Worm (Caenorhabditis elegans) whole organism, late embryonic: ENCODE results near the gene cal-2.

Experiments used
- C08G9.2 ChIP-seq: sonication (generic microtip); optimal IDR thresholded peaks from 2 replicates; lab custom pipeline; 2016; ENCODE audit warnings: mild to moderate bottlenecking, missing genetic modification characterization, moderate library complexity, missing compliant biosample characterization
- F13H6.1 ChIP-seq: sonication (generic microtip); optimal IDR thresholded peaks from 2 replicates; lab custom pipeline; 2016; ENCODE audit warnings: missing genetic modification characterization, missing compliant biosample characterization
- K02D7.2 ChIP-seq: sonication (generic microtip); optimal IDR thresholded peaks from 2 replicates; lab custom pipeline; 2017; ENCODE audit warnings: mild to moderate bottlenecking, missing genetic modification characterization, missing compliant biosample characterization
- T23F11.4 ChIP-seq: fragments of 200-800 bp; sonication (Bioruptor generic); optimal IDR thresholded peaks from 2 replicates; lab custom pipeline; 2018; ENCODE audit warnings: mild to moderate bottlenecking, missing genetic modification characterization, missing compliant biosample characterization
- ahr-1 ChIP-seq: sonication (generic microtip); optimal IDR thresholded peaks from 2 replicates; lab custom pipeline; 2016; ENCODE audit warnings: missing genetic modification characterization, missing compliant biosample characterization
- ceh-14 ChIP-seq: sonication (generic microtip); optimal IDR thresholded peaks from 2 replicates; lab custom pipeline; 2016; ENCODE audit warnings: missing genotype, missing genetic modification characterization, missing compliant biosample characterization
- ceh-18 ChIP-seq: sonication (generic microtip); optimal IDR thresholded peaks from 2 replicates; lab custom pipeline; 2016; ENCODE audit warnings: missing genetic modification characterization, missing compliant biosample characterization
- ceh-22 ChIP-seq: sonication (generic microtip); optimal IDR thresholded peaks from 2 replicates; lab custom pipeline; 2017; ENCODE audit warnings: missing biosample characterization, missing genetic modification characterization
- ceh-24 ChIP-seq: sonication (generic microtip); optimal IDR thresholded peaks from 2 replicates; lab custom pipeline; 2016; ENCODE audit warnings: mild to moderate bottlenecking, missing genetic modification characterization, missing compliant biosample characterization
- ceh-6 ChIP-seq: fragments of 200-800 bp; sonication (Bioruptor generic); optimal IDR thresholded peaks from 2 replicates; lab custom pipeline; 2018; ENCODE audit warnings: mild to moderate bottlenecking, missing genetic modification characterization, missing compliant biosample characterization
- che-1 ChIP-seq: sonication (generic microtip); optimal IDR thresholded peaks from 2 replicates; lab custom pipeline; 2016; ENCODE audit warnings: mild to moderate bottlenecking, missing genetic modification characterization, missing compliant biosample characterization
- elt-2 ChIP-seq: sonication (generic microtip); optimal IDR thresholded peaks from 2 replicates; lab custom pipeline; 2016; ENCODE audit warnings: missing genetic modification reagents, missing genetic modification characterization, missing compliant biosample characterization
- elt-4 ChIP-seq: sonication (generic microtip); optimal IDR thresholded peaks from 2 replicates; lab custom pipeline; 2016; ENCODE audit warnings: missing genetic modification characterization, missing compliant biosample characterization
- ets-4 ChIP-seq: sonication (generic microtip); optimal IDR thresholded peaks from 2 replicates; lab custom pipeline; 2016; ENCODE audit warnings: missing genetic modification characterization, missing compliant biosample characterization
- fkh-10 ChIP-seq: fragments of 150-350 bp; optimal IDR thresholded peaks from 2 replicates; lab custom pipeline; 2014; ENCODE audit warnings: missing biosample characterization, missing genetic modification reagents, missing genetic modification characterization
- fkh-6 ChIP-seq: sonication (generic microtip); optimal IDR thresholded peaks from 2 replicates; lab custom pipeline; 2016; ENCODE audit warnings: missing genetic modification characterization, missing compliant biosample characterization
- hlh-8 ChIP-seq: sonication (generic microtip); optimal IDR thresholded peaks from 2 replicates; lab custom pipeline; 2016; ENCODE audit warnings: missing genotype, missing genetic modification characterization, missing compliant biosample characterization
- lim-6 ChIP-seq: sonication (generic microtip); optimal IDR thresholded peaks from 2 replicates; lab custom pipeline; 2016; ENCODE audit warnings: missing genetic modification characterization, missing compliant biosample characterization
- lin-11 ChIP-seq: fragments of 200-800 bp; sonication (Bioruptor generic); optimal IDR thresholded peaks from 2 replicates; lab custom pipeline; 2018; ENCODE audit warnings: mild to moderate bottlenecking, missing genetic modification characterization, missing compliant biosample characterization
- madf-2 ChIP-seq: sonication (generic microtip); optimal IDR thresholded peaks from 2 replicates; lab custom pipeline; 2017; ENCODE audit warnings: missing genetic modification characterization, missing compliant biosample characterization
- nfya-1 ChIP-seq: sonication (generic microtip); optimal IDR thresholded peaks from 2 replicates; lab custom pipeline; 2017; ENCODE audit warnings: missing genetic modification characterization, mild to moderate bottlenecking, missing compliant biosample characterization, antibody characterized with exemption, moderate library complexity
- nhr-232 ChIP-seq: sonication (generic microtip); optimal IDR thresholded peaks from 2 replicates; lab custom pipeline; 2016; ENCODE audit warnings: missing genetic modification characterization, missing compliant biosample characterization
- npax-4 ChIP-seq: sonication (generic microtip); optimal IDR thresholded peaks from 2 replicates; lab custom pipeline; 2016; ENCODE audit warnings: missing genetic modification characterization, missing compliant biosample characterization
- odd-2 ChIP-seq: sonication (generic microtip); optimal IDR thresholded peaks from 2 replicates; lab custom pipeline; 2017; ENCODE audit warnings: antibody characterized with exemption, mild to moderate bottlenecking, missing genetic modification characterization, missing compliant biosample characterization
- pag-3 ChIP-seq: sonication (generic microtip); optimal IDR thresholded peaks from 2 replicates; lab custom pipeline; 2016; ENCODE audit warnings: missing compliant biosample characterization, missing genetic modification characterization, borderline replicate concordance
- pat-9 ChIP-seq: fragments of 200-800 bp; sonication (Bioruptor generic); optimal IDR thresholded peaks from 2 replicates; lab custom pipeline; 2018; ENCODE audit warnings: mild to moderate bottlenecking, missing genetic modification characterization, moderate library complexity, missing compliant biosample characterization
- pax-1 ChIP-seq: fragments of 150-350 bp; optimal IDR thresholded peaks from 2 replicates; lab custom pipeline; 2014; ENCODE audit warnings: missing biosample characterization, missing genetic modification characterization
- pha-2 ChIP-seq: sonication (generic microtip); optimal IDR thresholded peaks from 2 replicates; lab custom pipeline; 2017; ENCODE audit warnings: mild to moderate bottlenecking, missing genetic modification characterization, missing compliant biosample characterization
- pha-4 ChIP-seq: fragments of 150-350 bp; optimal IDR thresholded peaks from 2 replicates; lab custom pipeline; 2018; ENCODE audit warnings: missing biosample characterization, missing genetic modification reagents, missing genetic modification characterization
- pqm-1 ChIP-seq: sonication (generic microtip); optimal IDR thresholded peaks from 2 replicates; lab custom pipeline; 2016; ENCODE audit warnings: missing genetic modification characterization, missing compliant biosample characterization
- pros-1 ChIP-seq: fragments of 150-350 bp; optimal IDR thresholded peaks from 2 replicates; lab custom pipeline; 2014; ENCODE audit warnings: missing biosample characterization, missing genetic modification reagents, missing genetic modification characterization
- rnt-1 ChIP-seq: sonication (generic microtip); optimal IDR thresholded peaks from 2 replicates; lab custom pipeline; 2016; ENCODE audit warnings: missing genetic modification characterization, missing compliant biosample characterization
- sdc-2 ChIP-seq: sonication (generic microtip); optimal IDR thresholded peaks from 2 replicates; lab custom pipeline; 2016; ENCODE audit warnings: missing genotype, missing genetic modification characterization, missing compliant biosample characterization
- sox-4 ChIP-seq: sonication (generic microtip); optimal IDR thresholded peaks from 2 replicates; lab custom pipeline; 2017; ENCODE audit warnings: mild to moderate bottlenecking, missing genetic modification characterization, inconsistent platforms, missing compliant biosample characterization
- tbx-7 ChIP-seq: sonication (generic microtip); optimal IDR thresholded peaks from 2 replicates; lab custom pipeline; 2016; ENCODE audit warnings: missing genotype, missing genetic modification characterization, missing compliant biosample characterization
- unc-3 ChIP-seq, 2 experiments: fragments of 200-800 bp in 1 of 2; sonication (Bioruptor generic) in 1 of 2; sonication (generic microtip) in 1 of 2; conservative IDR thresholded peaks in 1 of 2; optimal IDR thresholded peaks in 1 of 2; 2 replicates each; pipeline versions ENCODE4 v1.3.6 to Lab custom; 2016 to 2022; ENCODE audit warnings: missing compliant biosample characterization in 2 of 2, missing genetic modification characterization in 2 of 2, missing genetic modification reagents in 1 of 2
- zip-5 ChIP-seq: sonication (generic microtip); optimal IDR thresholded peaks from 2 replicates; lab custom pipeline; 2016; ENCODE audit warnings: missing genetic modification characterization, missing compliant biosample characterization
- ztf-16 ChIP-seq: sonication (generic microtip); optimal IDR thresholded peaks from 2 replicates; lab custom pipeline; 2017; ENCODE audit warnings: missing genetic modification characterization, missing compliant biosample characterization

cal-2 gene

ce11 chrII:8973516-8974043, 13.1 kb downstream of the cal-2 start, which contains the start of gene tomm-40:
Gene tomm-40 (minus strand): TSS chrII:8973566.
- TF ChIP-seq K02D7.2 (tag; lab: Kevin White, UChicago) (no peak), C08G9.2 (tag; lab: Kevin White, UChicago) (no peak), nhr-232 (no peak), elt-2 (tag; lab: Kevin White, UChicago) (peak; percentile 5), ztf-16 (tag; lab: Kevin White, UChicago) (no peak), che-1 (tag; lab: Kevin White, UChicago) (no peak), elt-4 (no peak), odd-2 (tag; lab: Kevin White, UChicago) (no peak), ahr-1 (tag; lab: Kevin White, UChicago) (no peak)

- TF ChIP-seq F13H6.1 (tag; lab: Kevin White, UChicago), result no peak
- TF ChIP-seq lin-11, result no peak
- TF ChIP-seq ceh-24 (tag; lab: Kevin White, UChicago), result no peak
- no peak for TF ChIP-seq ceh-6 (GFP tag; lab: Kevin White, UChicago)
- no peak for TF ChIP-seq madf-2
- TF ChIP-seq tbx-7 (tag; lab: Kevin White, UChicago), result no peak
- TF ChIP-seq sox-4, result no peak
- no peak for TF ChIP-seq nfya-1 (tag; lab: Kevin White, UChicago)
- no peak for TF ChIP-seq hlh-8 (tag; lab: Kevin White, UChicago)
- no peak for TF ChIP-seq unc-3 (GFP tag; conservative IDR thresholded peaks at IDR 0.05; lab: Robert Waterston, UW)
- TF ChIP-seq unc-3 (tag; optimal IDR thresholded peaks at IDR 0.05; lab: Kevin White, UChicago), result no peak
- no peak for TF ChIP-seq fkh-6
- no peak for TF ChIP-seq npax-4
- no peak for TF ChIP-seq sdc-2
- TF ChIP-seq, all 69 proteins: peak for 0
Measured at ce11 chrII:8982683-8983082, 22.2 kb downstream of the cal-2 start, which contains the start of gene C18E9.7. Gene C18E9.7 (minus strand): TSS chrII:8982783.

ce11 chrII:8987962-8988361, 27.4 kb downstream of the cal-2 start, which contains the start of gene C18E9.8:
Gene C18E9.8 (minus strand): TSS chrII:8988062.
- no peak for TF ChIP-seq pha-2 (tag; lab: Kevin White, UChicago)
- no peak for TF ChIP-seq ceh-14 (tag; lab: Kevin White, UChicago)
- TF ChIP-seq pqm-1, result no peak
- TF ChIP-seq ets-4 (tag; lab: Kevin White, UChicago), result no peak
- TF ChIP-seq pax-1, result no peak
- no peak for TF ChIP-seq npax-4
- TF ChIP-seq lim-6 (tag; lab: Kevin White, UChicago), result no peak
- TF ChIP-seq nfya-1 (tag; lab: Kevin White, UChicago), result no peak
- no peak for TF ChIP-seq madf-2
- TF ChIP-seq pag-3 (tag; lab: Kevin White, UChicago), result no peak
- TF ChIP-seq ztf-16 (tag; lab: Kevin White, UChicago), result no peak
- TF ChIP-seq tbx-7 (tag; lab: Kevin White, UChicago), result no peak
- TF ChIP-seq pha-4 (tag; lab: Kevin White, UChicago), result no peak
- no peak for TF ChIP-seq fkh-10
- no peak for TF ChIP-seq ceh-24 (tag; lab: Kevin White, UChicago)

ce11 chrII:8989444-8989843, 28.9 kb downstream of the cal-2 start, which contains the start of gene C18E9.9:
Gene C18E9.9 (minus strand): TSS chrII:8989544.
- TF ChIP-seq ceh-18 (tag; lab: Kevin White, UChicago), result no peak
- TF ChIP-seq ceh-14 (tag; lab: Kevin White, UChicago), result no peak
- TF ChIP-seq T23F11.4 (GFP tag; lab: Kevin White, UChicago), result no peak
- TF ChIP-seq pha-4 (tag; lab: Kevin White, UChicago), result no peak
- TF ChIP-seq pqm-1, result no peak
- no peak for TF ChIP-seq ceh-22 (tag; lab: Kevin White, UChicago)
- no peak for TF ChIP-seq pat-9 (tag; lab: Kevin White, UChicago)
- TF ChIP-seq elt-2 (tag; lab: Kevin White, UChicago), result no peak
- TF ChIP-seq zip-5 (tag; lab: Kevin White, UChicago), result no peak
- TF ChIP-seq sdc-2, result no peak
- TF ChIP-seq fkh-6, result no peak
- TF ChIP-seq rnt-1 (tag; lab: Kevin White, UChicago), result no peak
- TF ChIP-seq tbx-7 (tag; lab: Kevin White, UChicago), result no peak
- no peak for TF ChIP-seq pros-1 (tag; lab: Kevin White, UChicago)
